Worm (Caenorhabditis elegans) whole organism, young adult: Measurements from ENCODE around the gene C38C5.1.

Experiments used
- F10E7.11 ChIP-seq: sonication (generic microtip); optimal IDR thresholded peaks from 2 replicates; lab custom pipeline; 2017; ENCODE audit warnings: mild to moderate bottlenecking, missing genetic modification characterization, moderate library complexity, missing compliant biosample characterization
- F22D6.2 ChIP-seq: sonication (generic microtip); optimal IDR thresholded peaks from 2 replicates; lab custom pipeline; 2016; ENCODE audit warnings: mild to moderate bottlenecking, missing genetic modification characterization, missing compliant biosample characterization
- F23B12.7 ChIP-seq: sonication (generic microtip); optimal IDR thresholded peaks from 2 replicates; lab custom pipeline; 2017; ENCODE audit warnings: missing genetic modification characterization, mild to moderate bottlenecking, missing compliant biosample characterization, antibody characterized with exemption, moderate library complexity; ENCODE audit not compliant: insufficient read depth
- F33H1.4 ChIP-seq: fragments of 200-800 bp; sonication (Bioruptor generic); IDR thresholded peaks from 2 replicates; pipeline ENCODE4 v1.3.6; 2022; ENCODE audit warnings: missing genetic modification reagents, missing genetic modification characterization, missing compliant biosample characterization
- F39B2.1 ChIP-seq: fragments of 200-800 bp; sonication (Bioruptor generic); IDR thresholded peaks from 2 replicates; pipeline ENCODE4 v1.3.6; 2022; ENCODE audit warnings: missing genetic modification reagents, missing genetic modification characterization, missing compliant biosample characterization
- F57A8.1 ChIP-seq: fragments of 200-800 bp; sonication (Bioruptor generic); optimal IDR thresholded peaks from 2 replicates; lab custom pipeline; 2018; ENCODE audit warnings: mild to moderate bottlenecking, missing genetic modification characterization, moderate library complexity, missing compliant biosample characterization
- F57C9.4 ChIP-seq: sonication (generic microtip); optimal IDR thresholded peaks from 2 replicates; lab custom pipeline; 2017; ENCODE audit warnings: mild to moderate bottlenecking, missing genetic modification characterization, missing compliant biosample characterization
- Y53F4B.3 ChIP-seq: fragments of 200-800 bp; sonication (Bioruptor generic); IDR thresholded peaks from 2 replicates; pipeline ENCODE4 v1.3.6; 2022; ENCODE audit warnings: missing genetic modification reagents, missing genetic modification characterization, missing compliant biosample characterization
- Y79H2A.3 ChIP-seq: fragments of 200-800 bp; sonication (Bioruptor generic); conservative IDR thresholded peaks from 2 replicates; pipeline ENCODE4 v1.3.6; 2022; ENCODE audit warnings: missing genetic modification reagents, missing genetic modification characterization, missing compliant biosample characterization
- ZK185.1 ChIP-seq: sonication (generic microtip); optimal IDR thresholded peaks from 2 replicates; lab custom pipeline; 2016; ENCODE audit warnings: mild to moderate bottlenecking, missing genetic modification characterization, missing compliant biosample characterization; ENCODE audit not compliant: poor library complexity, severe bottlenecking
- attf-3 ChIP-seq: fragments of 200-800 bp; sonication (Bioruptor generic); conservative IDR thresholded peaks from 2 replicates; pipeline ENCODE4 v1.3.6; 2022; ENCODE audit warnings: missing genetic modification reagents, missing genetic modification characterization, missing compliant biosample characterization
- ceh-27 ChIP-seq: fragments of 200-800 bp; sonication (Bioruptor generic); optimal IDR thresholded peaks from 2 replicates; lab custom pipeline; 2018; ENCODE audit warnings: mild to moderate bottlenecking, missing genetic modification characterization, moderate library complexity, missing compliant biosample characterization
- ceh-40 ChIP-seq: fragments of 200-800 bp; sonication (Bioruptor generic); IDR thresholded peaks from 2 replicates; pipeline ENCODE4 v1.3.6; 2022; ENCODE audit warnings: missing genetic modification characterization, missing compliant biosample characterization
- chd-7 ChIP-seq: sonication (generic microtip); optimal IDR thresholded peaks from 2 replicates; lab custom pipeline; 2016; ENCODE audit warnings: mild to moderate bottlenecking, missing genetic modification characterization, moderate library complexity, missing compliant biosample characterization
- dox-1 ChIP-seq: fragments of 200-800 bp; sonication (Bioruptor generic); IDR thresholded peaks from 2 replicates; pipeline ENCODE4 v1.3.6; 2022; ENCODE audit warnings: missing genetic modification reagents, missing genetic modification characterization, missing compliant biosample characterization
- ets-4 ChIP-seq: fragments of 200-800 bp; sonication (Bioruptor generic); optimal IDR thresholded peaks from 2 replicates; lab custom pipeline; 2018; ENCODE audit warnings: mild to moderate bottlenecking, missing genetic modification characterization, missing compliant biosample characterization
- fkh-3 ChIP-seq: sonication (generic microtip); optimal IDR thresholded peaks from 2 replicates; lab custom pipeline; 2016; ENCODE audit warnings: mild to moderate bottlenecking, missing genetic modification characterization, missing compliant biosample characterization
- hlh-12 ChIP-seq: sonication (generic microtip); optimal IDR thresholded peaks from 2 replicates; lab custom pipeline; 2016; ENCODE audit warnings: missing genetic modification characterization, missing compliant biosample characterization
- lin-40 ChIP-seq: sonication (generic microtip); optimal IDR thresholded peaks from 2 replicates; lab custom pipeline; 2016; ENCODE audit warnings: missing genetic modification characterization, mild to moderate bottlenecking, missing compliant biosample characterization, missing genotype, missing genetic modification reagents
- lsy-27 ChIP-seq: sonication (generic microtip); optimal IDR thresholded peaks from 2 replicates; lab custom pipeline; 2017; ENCODE audit warnings: missing genetic modification characterization, mild to moderate bottlenecking, missing compliant biosample characterization, antibody characterized with exemption, missing genotype, borderline replicate concordance; ENCODE audit not compliant: insufficient read depth
- madf-3 ChIP-seq: fragments of 200-800 bp; sonication (Bioruptor generic); IDR thresholded peaks from 2 replicates; pipeline ENCODE4 v1.3.6; 2022; ENCODE audit warnings: missing genetic modification reagents, missing genetic modification characterization, missing compliant biosample characterization
- madf-6 ChIP-seq: fragments of 200-800 bp; sonication (Bioruptor generic); IDR thresholded peaks from 2 replicates; pipeline ENCODE4 v1.3.6; 2022; ENCODE audit warnings: missing genetic modification reagents, missing genetic modification characterization, missing compliant biosample characterization
- madf-8 ChIP-seq: fragments of 200-800 bp; sonication (Bioruptor generic); conservative IDR thresholded peaks from 2 replicates; pipeline ENCODE4 v1.3.6; 2022; ENCODE audit warnings: missing genetic modification reagents, missing genetic modification characterization, missing compliant biosample characterization
- nhr-120 ChIP-seq: fragments of 200-800 bp; sonication (Bioruptor generic); IDR thresholded peaks from 2 replicates; pipeline ENCODE4 v1.3.6; 2022; ENCODE audit warnings: missing genetic modification characterization, missing compliant biosample characterization
- nhr-90 ChIP-seq: sonication (generic microtip); optimal IDR thresholded peaks from 2 replicates; lab custom pipeline; 2016; ENCODE audit warnings: missing genotype, mild to moderate bottlenecking, missing genetic modification characterization, missing compliant biosample characterization
- sdz-38 ChIP-seq: sonication (generic microtip); optimal IDR thresholded peaks from 2 replicates; lab custom pipeline; 2016; ENCODE audit warnings: missing genotype, missing genetic modification characterization, missing compliant biosample characterization
- snpc-1.1 ChIP-seq: sonication (generic microtip); optimal IDR thresholded peaks from 2 replicates; lab custom pipeline; 2017; ENCODE audit warnings: missing genetic modification characterization, mild to moderate bottlenecking, missing compliant biosample characterization, antibody characterized with exemption, moderate library complexity, missing genotype, missing genetic modification reagents; ENCODE audit not compliant: insufficient read depth
- snpc-4 ChIP-seq, 5 experiments: fragments of 150-350 bp in 1 of 5; sonication (generic microtip) in 4 of 5; optimal IDR thresholded peaks; 2 replicates each; lab custom pipeline; 2014 to 2018; ENCODE audit warnings: missing genetic modification characterization in 5 of 5, missing biosample characterization in 3 of 5, antibody characterized with exemption in 2 of 5, mild to moderate bottlenecking in 2 of 5, missing compliant biosample characterization in 2 of 5, missing genotype in 2 of 5, moderate library complexity in 2 of 5, missing genetic modification reagents in 1 of 5
- tbx-9 ChIP-seq: sonication (generic microtip); optimal IDR thresholded peaks from 2 replicates; lab custom pipeline; 2016; ENCODE audit warnings: borderline replicate concordance, missing genetic modification characterization, inconsistent platforms, missing compliant biosample characterization
- tlf-1 ChIP-seq: fragments of 200-800 bp; sonication (Bioruptor generic); optimal IDR thresholded peaks from 2 replicates; lab custom pipeline; 2018; ENCODE audit warnings: mild to moderate bottlenecking, missing genetic modification characterization, missing compliant biosample characterization
- unc-130 ChIP-seq: sonication (generic microtip); optimal IDR thresholded peaks from 2 replicates; lab custom pipeline; 2016; ENCODE audit warnings: missing genetic modification reagents, missing genetic modification characterization, missing compliant biosample characterization
- ztf-18 ChIP-seq: sonication (generic microtip); optimal IDR thresholded peaks from 2 replicates; lab custom pipeline; 2016; ENCODE audit warnings: missing genotype, mild to moderate bottlenecking, missing genetic modification characterization, missing compliant biosample characterization
- ztf-22 ChIP-seq: fragments of 200-800 bp; sonication (Bioruptor generic); optimal IDR thresholded peaks from 2 replicates; lab custom pipeline; 2018; ENCODE audit warnings: mild to moderate bottlenecking, missing genetic modification characterization, moderate library complexity, missing compliant biosample characterization
- ztf-25 ChIP-seq: fragments of 200-800 bp; sonication (Bioruptor generic); IDR thresholded peaks from 2 replicates; pipeline ENCODE4 v1.3.6; 2022; ENCODE audit warnings: missing genetic modification reagents, missing genetic modification characterization, missing compliant biosample characterization
- ztf-28 ChIP-seq: fragments of 200-800 bp; sonication (Bioruptor generic); IDR thresholded peaks from 2 replicates; pipeline ENCODE4 v1.3.6; 2022; ENCODE audit warnings: missing genetic modification reagents, missing genetic modification characterization, missing compliant biosample characterization

Gene C38C5.1

ce11 chrX:5543651-5544050 lies 14.2 kb upstream of the C38C5.1 start, which contains the start of gene C54G7.1:
TSS of gene C54G7.1 (plus strand) at chrX:5543951.
- no peak for TF ChIP-seq madf-6 (GFP tag; lab: Robert Waterston, UW)
- TF ChIP-seq F22D6.2 (tag; lab: Kevin White, UChicago) = no peak
- no peak for TF ChIP-seq ztf-25
- no peak for TF ChIP-seq F57C9.4 (tag; lab: Kevin White, UChicago)
- TF ChIP-seq nhr-120 (GFP tag; lab: Robert Waterston, UW) = no peak
- no peak for TF ChIP-seq nhr-90

ce11 chrX:5547828-5548227 lies 10.0 kb upstream of the C38C5.1 start:
- TF ChIP-seq snpc-1.1 (tag; lab: Kevin White, UChicago) (peak; percentile 84), F10E7.11 (tag; lab: Kevin White, UChicago) (no peak), snpc-4 (GFP tag; optimal IDR thresholded peaks at IDR 0.05; lab: Kevin White, UChicago) (peak; percentile 18), snpc-4 (tag; optimal IDR thresholded peaks at IDR 0.05; lab: Kevin White, UChicago) (peak in 2 of 4 experiments; percentile 50 to 69), madf-3 (GFP tag; lab: Robert Waterston, UW) (no peak)

ce11 chrX:5552652-5553051 lies 5.2 kb upstream of the C38C5.1 start, which contains the start of gene ifta-1:
TSS of gene ifta-1 (minus strand) at chrX:5552752.
- TF ChIP-seq attf-3 (GFP tag; lab: Robert Waterston, UW) = no peak
- TF ChIP-seq ztf-18 (tag; lab: Kevin White, UChicago) = no peak
- no peak for TF ChIP-seq ztf-22 (GFP tag; lab: Kevin White, UChicago)
- TF ChIP-seq madf-8 (GFP tag; lab: Robert Waterston, UW) = no peak
- no peak for TF ChIP-seq sdz-38 (tag; lab: Kevin White, UChicago)
- no peak for TF ChIP-seq fkh-3 (tag; lab: Kevin White, UChicago)
- no peak for TF ChIP-seq ets-4
- no peak for TF ChIP-seq Y79H2A.3
- no peak for TF ChIP-seq lsy-27 (tag; lab: Kevin White, UChicago)
- TF ChIP-seq F57A8.1 (GFP tag; lab: Kevin White, UChicago) = no peak
- TF ChIP-seq chd-7 (tag; lab: Kevin White, UChicago) = no peak
- TF ChIP-seq unc-130 (GFP tag; lab: Kevin White, UChicago) = no peak

- no peak for TF ChIP-seq tbx-9 (tag; lab: Kevin White, UChicago)
- TF ChIP-seq ceh-27 (GFP tag; lab: Kevin White, UChicago) = no peak
- no peak for TF ChIP-seq ztf-28 (GFP tag; lab: Robert Waterston, UW)
These were observed 2.7 kb upstream of the C38C5.1 start for ce11 chrX:5555055-5555629.

ce11 chrX:5565478-5565877 lies 7.6 kb downstream of the C38C5.1 start:
- TF ChIP-seq tlf-1 = no peak
- TF ChIP-seq lin-40 (tag; lab: Kevin White, UChicago) = no peak
- no peak for TF ChIP-seq tbx-9 (tag; lab: Kevin White, UChicago)
- TF ChIP-seq ztf-28 (GFP tag; lab: Robert Waterston, UW) = no peak
- TF ChIP-seq F33H1.4 = no peak
- no peak for TF ChIP-seq Y53F4B.3 (GFP tag; lab: Robert Waterston, UW)
- no peak for TF ChIP-seq F39B2.1
- TF ChIP-seq ZK185.1 (tag; lab: Kevin White, UChicago) = no peak
- no peak for TF ChIP-seq lsy-27 (tag; lab: Kevin White, UChicago)
- TF ChIP-seq dox-1 (GFP tag; lab: Robert Waterston, UW) = no peak
- TF ChIP-seq ceh-40 (GFP tag; lab: Robert Waterston, UW) = no peak
- no peak for TF ChIP-seq hlh-12 (tag; lab: Kevin White, UChicago)
- no peak for TF ChIP-seq F23B12.7 (tag; lab: Kevin White, UChicago)
